Worm (Caenorhabditis elegans) whole organism, late embryonic: ENCODE measurements around the gene Y56A3A.41.
A peak's percentile ranks its signal among the peaks of the same experiment; 100 is the strongest.
"Not testable (repeated sequence)": the region's sequence is repeated elsewhere in the genome, so short reads cannot be mapped to it uniquely, and the experiment has no call there.

Source experiments
- C08G9.2 ChIP-seq: sonication (generic microtip); optimal IDR thresholded peaks from 2 replicates; lab custom pipeline; 2016; ENCODE audit warnings: mild to moderate bottlenecking, missing genetic modification characterization, moderate library complexity, missing compliant biosample characterization
- C38D4.7 ChIP-seq: fragments of 200-800 bp; sonication (Bioruptor generic); optimal IDR thresholded peaks from 2 replicates; lab custom pipeline; 2018; ENCODE audit warnings: mild to moderate bottlenecking, missing genetic modification characterization, moderate library complexity, missing compliant biosample characterization
- K02D7.2 ChIP-seq: sonication (generic microtip); optimal IDR thresholded peaks from 2 replicates; lab custom pipeline; 2017; ENCODE audit warnings: mild to moderate bottlenecking, missing genetic modification characterization, missing compliant biosample characterization
- K09A11.1 ChIP-seq: sonication (generic microtip); optimal IDR thresholded peaks from 2 replicates; lab custom pipeline; 2017; ENCODE audit warnings: antibody characterized with exemption, mild to moderate bottlenecking, missing genetic modification characterization, missing compliant biosample characterization; ENCODE audit not compliant: insufficient read depth
- T23F11.4 ChIP-seq: fragments of 200-800 bp; sonication (Bioruptor generic); optimal IDR thresholded peaks from 2 replicates; lab custom pipeline; 2018; ENCODE audit warnings: mild to moderate bottlenecking, missing genetic modification characterization, missing compliant biosample characterization
- ahr-1 ChIP-seq: sonication (generic microtip); optimal IDR thresholded peaks from 2 replicates; lab custom pipeline; 2016; ENCODE audit warnings: missing genetic modification characterization, missing compliant biosample characterization
- ceh-19 ChIP-seq: fragments of 200-800 bp; sonication (Bioruptor generic); optimal IDR thresholded peaks from 2 replicates; lab custom pipeline; 2018; ENCODE audit warnings: mild to moderate bottlenecking, missing genetic modification characterization, missing compliant biosample characterization
- ceh-31 ChIP-seq: sonication (generic microtip); optimal IDR thresholded peaks from 2 replicates; lab custom pipeline; 2016; ENCODE audit warnings: missing genetic modification characterization, missing compliant biosample characterization
- ceh-34 ChIP-seq: sonication (generic microtip); optimal IDR thresholded peaks from 2 replicates; lab custom pipeline; 2016; ENCODE audit warnings: mild to moderate bottlenecking, missing genetic modification characterization, missing compliant biosample characterization
- ceh-45 ChIP-seq: fragments of 200-800 bp; sonication (Bioruptor generic); IDR thresholded peaks from 2 replicates; pipeline ENCODE4 v1.3.6; 2022; ENCODE audit warnings: missing genetic modification reagents, missing genetic modification characterization, missing compliant biosample characterization
- ceh-9 ChIP-seq: sonication (generic microtip); optimal IDR thresholded peaks from 2 replicates; lab custom pipeline; 2016; ENCODE audit warnings: mild to moderate bottlenecking, missing genetic modification characterization, inconsistent platforms, missing compliant biosample characterization
- che-1 ChIP-seq: sonication (generic microtip); optimal IDR thresholded peaks from 2 replicates; lab custom pipeline; 2016; ENCODE audit warnings: mild to moderate bottlenecking, missing genetic modification characterization, missing compliant biosample characterization
- dmd-4 ChIP-seq: sonication (generic microtip); optimal IDR thresholded peaks from 2 replicates; lab custom pipeline; 2016; ENCODE audit warnings: borderline replicate concordance, missing genetic modification characterization, missing compliant biosample characterization
- dve-1 ChIP-seq: sonication (generic microtip); optimal IDR thresholded peaks from 2 replicates; lab custom pipeline; 2017; ENCODE audit warnings: antibody characterized with exemption, mild to moderate bottlenecking, missing genetic modification characterization, missing compliant biosample characterization
- elt-2 ChIP-seq: sonication (generic microtip); optimal IDR thresholded peaks from 2 replicates; lab custom pipeline; 2016; ENCODE audit warnings: missing genetic modification reagents, missing genetic modification characterization, missing compliant biosample characterization
- elt-4 ChIP-seq: sonication (generic microtip); optimal IDR thresholded peaks from 2 replicates; lab custom pipeline; 2016; ENCODE audit warnings: missing genetic modification characterization, missing compliant biosample characterization
- ets-4 ChIP-seq: sonication (generic microtip); optimal IDR thresholded peaks from 2 replicates; lab custom pipeline; 2016; ENCODE audit warnings: missing genetic modification characterization, missing compliant biosample characterization
- fax-1 ChIP-seq: sonication (generic microtip); optimal IDR thresholded peaks from 2 replicates; lab custom pipeline; 2016; ENCODE audit warnings: missing genotype, missing genetic modification characterization, missing compliant biosample characterization
- fkh-10 ChIP-seq: fragments of 150-350 bp; optimal IDR thresholded peaks from 2 replicates; lab custom pipeline; 2014; ENCODE audit warnings: missing biosample characterization, missing genetic modification reagents, missing genetic modification characterization
- gmeb-2 ChIP-seq: sonication (generic microtip); optimal IDR thresholded peaks from 2 replicates; lab custom pipeline; 2016; ENCODE audit warnings: missing genetic modification characterization, inconsistent platforms, missing compliant biosample characterization
- hlh-15 ChIP-seq: sonication (generic microtip); optimal IDR thresholded peaks from 2 replicates; lab custom pipeline; 2016; ENCODE audit warnings: missing genetic modification characterization, missing compliant biosample characterization
- hlh-8 ChIP-seq: sonication (generic microtip); optimal IDR thresholded peaks from 2 replicates; lab custom pipeline; 2016; ENCODE audit warnings: missing genotype, missing genetic modification characterization, missing compliant biosample characterization
- lin-11 ChIP-seq: fragments of 200-800 bp; sonication (Bioruptor generic); optimal IDR thresholded peaks from 2 replicates; lab custom pipeline; 2018; ENCODE audit warnings: mild to moderate bottlenecking, missing genetic modification characterization, missing compliant biosample characterization
- mec-3 ChIP-seq: sonication (generic microtip); optimal IDR thresholded peaks from 2 replicates; lab custom pipeline; 2016; ENCODE audit warnings: borderline replicate concordance, missing genetic modification characterization, missing compliant biosample characterization
- nhr-11 ChIP-seq: fragments of 150-350 bp; optimal IDR thresholded peaks from 2 replicates; lab custom pipeline; 2014; ENCODE audit warnings: missing biosample characterization, missing genetic modification characterization
- nhr-232 ChIP-seq: sonication (generic microtip); optimal IDR thresholded peaks from 2 replicates; lab custom pipeline; 2016; ENCODE audit warnings: missing genetic modification characterization, missing compliant biosample characterization
- npax-4 ChIP-seq: sonication (generic microtip); optimal IDR thresholded peaks from 2 replicates; lab custom pipeline; 2016; ENCODE audit warnings: missing genetic modification characterization, missing compliant biosample characterization
- pag-3 ChIP-seq: sonication (generic microtip); optimal IDR thresholded peaks from 2 replicates; lab custom pipeline; 2016; ENCODE audit warnings: missing compliant biosample characterization, missing genetic modification characterization, borderline replicate concordance
- pat-9 ChIP-seq: fragments of 200-800 bp; sonication (Bioruptor generic); optimal IDR thresholded peaks from 2 replicates; lab custom pipeline; 2018; ENCODE audit warnings: mild to moderate bottlenecking, missing genetic modification characterization, moderate library complexity, missing compliant biosample characterization
- pha-4 ChIP-seq: fragments of 150-350 bp; optimal IDR thresholded peaks from 2 replicates; lab custom pipeline; 2018; ENCODE audit warnings: missing biosample characterization, missing genetic modification reagents, missing genetic modification characterization
- ref-2 ChIP-seq: sonication (generic microtip); optimal IDR thresholded peaks from 2 replicates; lab custom pipeline; 2016; ENCODE audit warnings: missing genetic modification characterization, missing compliant biosample characterization
- rnt-1 ChIP-seq: sonication (generic microtip); optimal IDR thresholded peaks from 2 replicates; lab custom pipeline; 2016; ENCODE audit warnings: missing genetic modification characterization, missing compliant biosample characterization
- sdc-2 ChIP-seq: sonication (generic microtip); optimal IDR thresholded peaks from 2 replicates; lab custom pipeline; 2016; ENCODE audit warnings: missing genotype, missing genetic modification characterization, missing compliant biosample characterization
- sox-2 ChIP-seq: fragments of 200-800 bp; sonication (Bioruptor generic); IDR thresholded peaks from 2 replicates; pipeline ENCODE4 v1.3.6; 2022; ENCODE audit warnings: missing genetic modification reagents, missing genetic modification characterization, missing compliant biosample characterization
- sox-4 ChIP-seq: sonication (generic microtip); optimal IDR thresholded peaks from 2 replicates; lab custom pipeline; 2017; ENCODE audit warnings: mild to moderate bottlenecking, missing genetic modification characterization, inconsistent platforms, missing compliant biosample characterization
- unc-3 ChIP-seq, 2 experiments: fragments of 200-800 bp in 1 of 2; sonication (Bioruptor generic) in 1 of 2; sonication (generic microtip) in 1 of 2; conservative IDR thresholded peaks in 1 of 2; optimal IDR thresholded peaks in 1 of 2; 2 replicates each; pipeline versions ENCODE4 v1.3.6 to Lab custom; 2016 to 2022; ENCODE audit warnings: missing compliant biosample characterization in 2 of 2, missing genetic modification characterization in 2 of 2, missing genetic modification reagents in 1 of 2
- unc-42 ChIP-seq: sonication (generic microtip); optimal IDR thresholded peaks from 2 replicates; lab custom pipeline; 2016; ENCODE audit warnings: missing genotype, missing genetic modification characterization, missing compliant biosample characterization
- unc-55 ChIP-seq: sonication (generic microtip); optimal IDR thresholded peaks from 2 replicates; lab custom pipeline; 2017; ENCODE audit warnings: missing biosample characterization, missing genetic modification reagents, missing genetic modification characterization
- unc-86 ChIP-seq: sonication (generic microtip); optimal IDR thresholded peaks from 2 replicates; lab custom pipeline; 2016; ENCODE audit warnings: missing genetic modification characterization, missing compliant biosample characterization
- zip-5 ChIP-seq: sonication (generic microtip); optimal IDR thresholded peaks from 2 replicates; lab custom pipeline; 2016; ENCODE audit warnings: missing genetic modification characterization, missing compliant biosample characterization

Y56A3A.41 gene

ce11 chrIII:11883694-11884093, 9.1 kb downstream of the Y56A3A.41 start, which contains the start of gene fbxb-22:
TSS of gene fbxb-22 (minus strand) at chrIII:11883754.
- TF ChIP-seq sox-2 (GFP tag; lab: Robert Waterston, UW); ceh-9; nhr-11 (tag; lab: Kevin White, UChicago): not testable (repeated sequence)

- TF ChIP-seq C38D4.7 (no peak), elt-2 (tag; lab: Kevin White, UChicago) (peak; percentile 42)
These were observed 11.3 kb downstream of the Y56A3A.41 start for ce11 chrIII:11881549-11881948.

ce11 chrIII:11878751-11879150, 14.1 kb downstream of the Y56A3A.41 start, which contains the start of gene Y56A3A.6:
TSS of gene Y56A3A.6 (minus strand) at chrIII:11878803.
- peak; percentile 79 for TF ChIP-seq elt-2 (tag; lab: Kevin White, UChicago)
- TF ChIP-seq ceh-34 (tag; lab: Kevin White, UChicago): no peak

ce11 chrIII:11876130-11876529, 16.7 kb downstream of the Y56A3A.41 start:
- no peak for TF ChIP-seq unc-55 (GFP tag; lab: Kevin White, UChicago)
- TF ChIP-seq K02D7.2 (tag; lab: Kevin White, UChicago): no peak
- TF ChIP-seq elt-4: peak; percentile 32
- no peak for TF ChIP-seq ceh-31 (tag; lab: Kevin White, UChicago)
- TF ChIP-seq lin-11 (tag; lab: Kevin White, UChicago): no peak
- no peak for TF ChIP-seq ceh-19
- TF ChIP-seq, all 69 proteins: peak for 1

ce11 chrIII:11874242-11874641, 18.6 kb downstream of the Y56A3A.41 start:
- no peak for TF ChIP-seq rnt-1 (tag; lab: Kevin White, UChicago)
- no peak for TF ChIP-seq ceh-45 (GFP tag; lab: Robert Waterston, UW)
- no peak for TF ChIP-seq sox-4 (tag; lab: Kevin White, UChicago)
- no peak for TF ChIP-seq sox-2 (GFP tag; lab: Robert Waterston, UW)
- TF ChIP-seq dmd-4: no peak
- TF ChIP-seq ref-2 (tag; lab: Kevin White, UChicago): no peak
- no peak for TF ChIP-seq gmeb-2 (tag; lab: Kevin White, UChicago)
- no peak for TF ChIP-seq pag-3 (tag; lab: Kevin White, UChicago)
- TF ChIP-seq mec-3 (tag; lab: Kevin White, UChicago): no peak

- TF ChIP-seq C08G9.2: peak; percentile 0
- TF ChIP-seq dve-1 (tag; lab: Kevin White, UChicago): no peak
These were observed 21.2 kb downstream of the Y56A3A.41 start for ce11 chrIII:11871617-11872016.

ce11 chrIII:11870009-11870408, 22.8 kb downstream of the Y56A3A.41 start:
- TF ChIP-seq pat-9 (tag; lab: Kevin White, UChicago): no peak
- no peak for TF ChIP-seq pha-4 (tag; lab: Kevin White, UChicago)
- peak; percentile 15 for TF ChIP-seq hlh-15 (tag; lab: Kevin White, UChicago)
- no peak for TF ChIP-seq nhr-11 (tag; lab: Kevin White, UChicago)
- TF ChIP-seq fkh-10 (GFP tag; lab: Kevin White, UChicago): no peak
- no peak for TF ChIP-seq K09A11.1
- peak; percentile 32 for TF ChIP-seq sdc-2 (tag; lab: Kevin White, UChicago)
- TF ChIP-seq che-1 (tag; lab: Kevin White, UChicago): no peak
- no peak for TF ChIP-seq unc-86 (tag; lab: Kevin White, UChicago)
- TF ChIP-seq ets-4 (tag; lab: Kevin White, UChicago): peak; percentile 92
- TF ChIP-seq npax-4: no peak
- peak; percentile 66 for TF ChIP-seq hlh-8 (tag; lab: Kevin White, UChicago)
- peak; percentile 29 for TF ChIP-seq zip-5
- TF ChIP-seq ahr-1 (tag; lab: Kevin White, UChicago): no peak
- TF ChIP-seq unc-55 (GFP tag; lab: Kevin White, UChicago): peak; percentile 59
- no peak for TF ChIP-seq dve-1 (tag; lab: Kevin White, UChicago)
- TF ChIP-seq nhr-232: no peak
- TF ChIP-seq T23F11.4: no peak
- no peak for TF ChIP-seq unc-3 (GFP tag; conservative IDR thresholded peaks at IDR 0.05; lab: Robert Waterston, UW)
- TF ChIP-seq unc-3 (tag; optimal IDR thresholded peaks at IDR 0.05; lab: Kevin White, UChicago): no peak
- peak; percentile 53 for TF ChIP-seq elt-2 (tag; lab: Kevin White, UChicago)
- no peak for TF ChIP-seq pag-3 (tag; lab: Kevin White, UChicago)
- TF ChIP-seq fax-1 (tag; lab: Kevin White, UChicago): peak; percentile 60
- TF ChIP-seq unc-42 (tag; lab: Kevin White, UChicago): peak; percentile 82
